Fruit fly (Drosophila melanogaster): ENCODE results near the gene CG42847.

CG42847 gene

DNA sequence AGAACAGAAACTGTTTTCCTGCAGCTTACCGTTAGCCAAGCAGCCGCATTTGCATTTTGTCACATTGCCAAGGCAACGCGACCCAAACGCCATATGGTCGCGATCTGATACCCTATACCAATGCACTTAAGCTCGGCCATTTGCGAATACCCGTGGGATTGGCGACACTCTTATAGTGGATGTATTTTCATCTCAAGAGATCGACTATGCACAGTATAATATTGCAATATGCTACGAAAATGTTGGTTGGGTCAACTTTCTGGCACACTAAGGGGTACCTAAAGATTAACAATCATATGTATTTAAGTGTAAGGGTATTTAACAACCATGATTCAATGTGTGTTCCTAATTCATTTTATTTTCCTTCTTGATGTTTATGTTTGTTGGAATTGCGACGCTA, 10.6 kb downstream of the CG42847 start:
- no peak for TF ChIP-seq Hr96 (GFP tag; optimal IDR thresholded peaks at IDR 0.05)
- TF ChIP-seq bab1 (GFP tag; optimal IDR thresholded peaks at IDR 0.05) = peak; percentile 38
- no peak for TF ChIP-seq CG1620 (GFP tag; optimal IDR thresholded peaks at IDR 0.05)
- no peak for TF ChIP-seq pad (GFP tag; optimal IDR thresholded peaks at IDR 0.05)
- peak; percentile 23 for TF ChIP-seq CG14711 (tag; optimal IDR thresholded peaks at IDR 0.05)
- TF ChIP-seq kay (GFP tag; ENCODE audit: borderline replicate concordance) = no peak
- no peak for TF ChIP-seq Crg-1 (GFP tag; optimal IDR thresholded peaks at IDR 0.05)
- peak; percentile 42 for TF ChIP-seq tj (GFP tag; optimal IDR thresholded peaks at IDR 0.05)
- no peak for TF ChIP-seq CG33017 (tag; optimal IDR thresholded peaks at IDR 0.05)
- TF ChIP-seq CG12768 (GFP tag; optimal IDR thresholded peaks at IDR 0.05) = no peak
- TF ChIP-seq cnc (optimal IDR thresholded peaks at IDR 0.05) = no peak
- no peak for TF ChIP-seq Mnt (GFP tag; optimal IDR thresholded peaks at IDR 0.05)
- no peak for TF ChIP-seq Clk (GFP tag; optimal IDR thresholded peaks at IDR 0.05)
- peak; percentile 5 for TF ChIP-seq ovo (GFP tag; optimal IDR thresholded peaks at IDR 0.05)
- no peak for TF ChIP-seq CG11617 (GFP tag; optimal IDR thresholded peaks at IDR 0.05)
- TF ChIP-seq CG7045 (GFP tag; optimal IDR thresholded peaks at IDR 0.05) = no peak
- TF ChIP-seq cic (GFP tag; optimal IDR thresholded peaks at IDR 0.05) = no peak
- TF ChIP-seq toe (GFP tag; optimal IDR thresholded peaks at IDR 0.05) = no peak
- no peak for TF ChIP-seq CG7101 (tag; optimal IDR thresholded peaks at IDR 0.05)
- TF ChIP-seq CG5204 (GFP tag; optimal IDR thresholded peaks at IDR 0.05) = no peak

DNA sequence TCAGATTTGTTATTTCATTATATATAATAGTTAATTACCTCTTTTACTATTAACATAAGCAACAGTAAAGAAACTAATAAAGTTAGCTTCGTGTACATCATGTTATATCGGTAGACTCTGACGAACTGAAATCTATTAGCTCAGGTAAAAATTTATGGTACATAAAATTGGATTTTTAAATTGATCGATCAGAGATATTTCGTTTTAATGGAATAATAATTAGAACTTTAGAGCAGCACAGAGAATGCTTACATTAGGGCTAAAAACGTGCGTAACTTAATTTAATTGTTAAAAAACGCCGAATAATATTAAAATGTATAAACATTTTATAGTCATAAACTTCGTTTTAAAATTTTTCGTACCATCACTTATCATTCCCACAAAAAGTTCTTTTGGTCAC, 13.0 kb downstream of the CG42847 start, which contains the start of gene CG33723:
Gene CG33723, minus strand, starts transcription at position 101 of the 400 bp plus-strand sequence.
- TF ChIP-seq toe (GFP tag; optimal IDR thresholded peaks at IDR 0.05) (no peak), Hr96 (GFP tag; optimal IDR thresholded peaks at IDR 0.05) (no peak), CG11617 (GFP tag; optimal IDR thresholded peaks at IDR 0.05) (no peak), CG1620 (GFP tag; optimal IDR thresholded peaks at IDR 0.05) (no peak), ovo (GFP tag; optimal IDR thresholded peaks at IDR 0.05) (no peak), Crg-1 (GFP tag; optimal IDR thresholded peaks at IDR 0.05) (no peak), cnc (optimal IDR thresholded peaks at IDR 0.05) (no peak), CG14711 (tag; optimal IDR thresholded peaks at IDR 0.05) (no peak), bab1 (GFP tag; optimal IDR thresholded peaks at IDR 0.05) (no peak), kay (GFP tag; ENCODE audit: borderline replicate concordance) (no peak)

DNA sequence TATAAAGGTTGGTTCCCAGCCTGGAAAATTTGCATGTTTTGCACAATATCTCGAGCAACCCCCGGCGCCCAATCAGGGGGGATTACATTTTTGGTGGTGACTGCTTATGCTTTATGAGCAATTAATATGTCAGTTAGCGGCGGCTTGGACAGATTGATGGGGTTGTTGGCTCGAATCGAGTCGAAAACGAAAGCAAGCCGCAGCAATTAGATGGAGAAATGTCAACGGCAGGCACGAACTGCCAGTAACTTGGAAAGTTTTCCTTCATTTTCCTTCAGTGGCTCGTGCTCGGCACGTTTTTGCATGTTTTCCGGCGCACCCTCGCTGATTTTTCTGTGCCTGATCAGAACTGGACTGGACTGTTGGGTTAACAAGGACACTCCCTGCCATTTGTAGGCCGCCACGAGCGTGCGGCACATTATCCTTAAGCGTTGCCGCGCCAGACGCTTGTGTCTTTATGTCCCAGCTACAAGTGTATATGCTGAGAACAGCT, 15.2 kb downstream of the CG42847 start:
- no peak for TF ChIP-seq CG33017 (tag; optimal IDR thresholded peaks at IDR 0.05)
- no peak for TF ChIP-seq CG14711 (tag; optimal IDR thresholded peaks at IDR 0.05)
- no peak for TF ChIP-seq CG7045 (GFP tag; optimal IDR thresholded peaks at IDR 0.05)
- TF ChIP-seq CG1620 (GFP tag; optimal IDR thresholded peaks at IDR 0.05) = no peak
- no peak for TF ChIP-seq CG7101 (tag; optimal IDR thresholded peaks at IDR 0.05)
- no peak for TF ChIP-seq bab1 (GFP tag; optimal IDR thresholded peaks at IDR 0.05)
- TF ChIP-seq tj (GFP tag; optimal IDR thresholded peaks at IDR 0.05) = no peak
- no peak for TF ChIP-seq Hr96 (GFP tag; optimal IDR thresholded peaks at IDR 0.05)

DNA sequence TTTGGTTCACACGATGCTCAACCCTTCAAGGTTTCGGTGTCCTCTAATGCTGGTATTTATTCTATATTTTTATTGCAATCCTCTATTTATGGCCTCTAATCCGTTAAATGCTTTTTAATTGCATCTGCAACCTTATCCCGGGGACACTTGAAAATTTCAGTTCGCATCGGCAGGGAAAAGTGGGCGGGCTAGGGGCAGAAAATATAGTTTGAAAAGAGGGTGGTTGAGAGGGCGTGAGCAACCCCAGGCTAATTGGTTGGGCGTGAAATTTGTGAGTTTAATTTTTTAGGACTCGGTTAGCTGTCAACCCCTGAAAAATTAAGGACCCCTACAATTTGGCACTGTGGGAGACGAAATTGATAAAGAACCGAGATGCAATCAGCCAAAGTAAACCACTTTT, 18.1 kb downstream of the CG42847 start:
- TF ChIP-seq Mnt (GFP tag; optimal IDR thresholded peaks at IDR 0.05) = no peak
- TF ChIP-seq Clk (GFP tag; optimal IDR thresholded peaks at IDR 0.05) = no peak
- no peak for TF ChIP-seq bab1 (GFP tag; optimal IDR thresholded peaks at IDR 0.05)
- no peak for TF ChIP-seq cic (GFP tag; optimal IDR thresholded peaks at IDR 0.05)
- no peak for TF ChIP-seq CG1620 (GFP tag; optimal IDR thresholded peaks at IDR 0.05)
- no peak for TF ChIP-seq CG14711 (tag; optimal IDR thresholded peaks at IDR 0.05)
- TF ChIP-seq CG7045 (GFP tag; optimal IDR thresholded peaks at IDR 0.05) = no peak
- no peak for TF ChIP-seq CG11617 (GFP tag; optimal IDR thresholded peaks at IDR 0.05)

DNA sequence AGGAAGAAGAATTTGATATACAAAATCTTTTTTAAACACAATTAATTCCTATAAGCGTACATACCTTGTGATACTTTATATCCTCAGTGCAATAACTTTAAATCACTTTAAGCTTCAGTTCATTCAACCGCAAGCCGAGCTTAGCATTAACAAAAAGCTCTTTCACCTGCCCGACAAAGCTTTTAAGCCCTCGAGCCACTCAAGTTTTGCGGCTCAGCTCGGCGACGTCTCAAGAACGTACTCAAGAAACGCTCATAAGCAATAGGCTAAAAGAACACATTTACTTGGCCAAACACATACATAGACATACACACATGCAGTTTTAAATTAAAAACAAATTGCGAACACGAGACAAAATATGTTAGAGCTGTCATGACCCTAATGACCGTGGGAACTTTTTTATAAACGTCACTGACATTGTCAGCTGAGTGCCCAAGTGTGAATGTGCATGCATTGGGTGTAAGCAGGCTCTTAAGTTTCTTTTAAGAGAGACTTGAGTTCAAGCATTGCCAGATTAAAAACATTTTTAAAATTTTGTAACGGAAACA, 18.8 kb downstream of the CG42847 start:
- no peak for TF ChIP-seq kay (GFP tag; ENCODE audit: borderline replicate concordance)
- TF ChIP-seq tj (GFP tag; optimal IDR thresholded peaks at IDR 0.05) = no peak
- TF ChIP-seq Hr96 (GFP tag; optimal IDR thresholded peaks at IDR 0.05) = no peak

DNA sequence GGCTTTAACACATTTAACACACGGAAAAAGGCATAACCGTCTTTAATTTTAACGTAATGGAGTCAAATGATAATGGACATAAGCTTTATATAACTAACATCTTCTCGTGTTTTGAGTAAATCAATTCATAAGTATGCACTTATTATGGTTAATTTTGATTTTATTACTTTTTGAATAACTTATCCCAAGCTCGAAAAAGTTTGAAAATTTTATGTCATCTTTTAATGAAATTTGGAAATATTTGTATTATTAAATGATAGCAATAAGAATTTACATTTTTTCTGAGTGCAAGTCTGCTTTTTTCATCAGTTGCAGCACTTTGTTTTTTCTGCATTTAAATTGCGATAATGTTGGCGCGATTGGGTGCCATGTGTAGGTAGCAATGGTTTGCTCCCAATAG, 20.1 kb downstream of the CG42847 start:
- TF ChIP-seq tj (GFP tag; optimal IDR thresholded peaks at IDR 0.05) (peak; percentile 58), pad (GFP tag; optimal IDR thresholded peaks at IDR 0.05) (peak; percentile 9), CG5204 (GFP tag; optimal IDR thresholded peaks at IDR 0.05) (no peak)

DNA sequence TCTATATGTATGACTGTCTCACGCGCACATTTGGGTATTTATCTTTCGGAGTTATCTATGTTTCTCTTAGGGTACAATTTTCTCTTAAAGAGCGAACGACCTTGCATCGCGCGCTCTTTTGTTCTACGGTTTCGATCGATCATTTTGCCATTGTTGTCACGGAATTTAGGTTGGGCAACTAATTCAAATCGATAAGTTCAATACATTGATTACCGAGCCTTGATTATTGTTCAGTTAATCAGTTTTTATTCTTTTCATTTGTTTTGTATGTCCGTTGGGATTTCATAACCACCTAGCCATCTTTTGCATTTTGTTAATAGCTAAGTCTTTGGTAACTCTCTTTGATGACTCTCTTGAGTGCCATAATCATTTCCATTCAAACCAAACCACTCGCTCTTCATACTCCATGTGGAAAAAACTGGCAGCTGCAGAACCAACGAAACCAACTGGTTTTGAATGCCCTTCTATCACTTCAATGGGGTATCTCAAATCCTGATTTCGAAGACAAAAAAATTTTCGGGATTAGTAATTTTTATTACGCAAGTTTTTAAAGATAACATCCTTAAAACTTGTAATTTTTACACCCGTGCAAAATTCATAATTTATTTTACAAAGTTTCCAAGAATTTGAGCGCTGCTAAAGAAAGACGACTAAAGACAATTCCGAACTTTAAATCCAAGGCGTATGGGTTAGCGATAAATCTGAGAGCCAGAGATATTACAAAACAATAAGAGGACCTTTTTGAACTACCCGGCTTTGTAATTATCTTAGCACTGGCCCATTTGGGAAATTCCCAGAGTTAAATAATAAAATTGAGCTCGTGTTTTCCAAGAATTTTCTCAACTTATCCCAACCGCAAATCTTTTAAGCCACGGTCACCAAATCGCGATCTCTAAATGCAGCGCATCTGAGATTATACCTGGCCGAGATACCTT, 20.9 kb downstream of the CG42847 start:
- TF ChIP-seq toe (GFP tag; optimal IDR thresholded peaks at IDR 0.05) (no peak), CG14711 (tag; optimal IDR thresholded peaks at IDR 0.05) (peak; percentile 4), CG5204 (GFP tag; optimal IDR thresholded peaks at IDR 0.05) (peak; percentile 8)

Measured in whole organism, adult.